Fruit fly (Drosophila melanogaster): ENCODE measurements around the gene RpL5.

The RpL5 gene

DNA sequence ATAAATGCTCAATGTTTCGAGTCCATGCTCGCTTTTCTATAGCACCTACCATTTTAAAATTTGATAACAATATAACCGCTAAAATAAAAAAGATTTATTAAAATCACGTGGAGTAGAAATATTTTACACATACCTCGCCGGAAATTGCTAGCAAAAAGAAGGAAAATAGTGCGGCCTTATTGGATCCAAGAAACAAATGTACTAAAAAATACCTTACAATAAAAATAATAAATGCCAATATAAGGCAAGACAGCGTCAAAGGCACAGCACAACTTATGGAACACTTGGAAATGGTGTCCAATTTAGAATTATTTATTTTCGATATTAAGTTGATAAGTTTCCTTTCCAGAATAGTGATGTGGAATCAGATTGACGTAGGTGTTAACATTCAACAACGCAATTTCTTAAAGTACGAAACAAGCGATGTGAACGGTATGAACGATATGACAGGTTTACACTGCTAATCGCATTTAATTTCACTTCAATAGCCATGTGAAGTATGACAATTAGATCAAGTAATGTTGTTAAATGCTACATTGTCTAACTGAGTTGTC, at the start of gene RpL5:
Gene RpL5, minus strand, starts transcription at position 397 of the 554 bp plus-strand sequence.
- TF ChIP-seq noc (tag; optimal IDR thresholded peaks at IDR 0.05): no peak

DNA sequence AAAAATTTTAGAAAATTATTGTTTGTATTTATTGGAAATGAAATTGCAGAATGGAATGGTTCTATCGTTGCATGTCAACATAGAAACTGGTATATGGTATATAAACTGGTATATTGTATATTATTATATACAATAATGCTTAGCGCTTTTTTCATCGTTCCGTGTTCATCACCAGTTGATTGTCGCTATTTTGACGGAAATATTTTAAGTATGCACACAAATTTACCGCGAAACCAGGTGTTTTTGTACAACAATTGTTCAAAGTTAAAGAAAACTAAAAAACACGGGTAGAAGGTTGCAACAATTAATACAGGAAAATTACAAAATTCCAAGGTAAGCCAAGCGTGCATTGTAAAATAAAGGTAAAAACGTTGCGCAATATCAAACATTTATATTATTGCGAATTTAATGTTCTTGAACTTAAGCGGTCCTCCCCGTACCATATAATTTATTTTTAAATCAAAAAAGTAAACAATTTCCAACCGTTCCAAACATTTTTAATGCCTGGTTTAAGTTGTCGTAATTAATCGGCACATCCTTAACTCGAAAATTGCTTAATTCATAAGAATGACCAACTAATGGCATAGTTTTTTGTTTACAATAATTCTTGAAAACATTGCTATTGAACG, 42.4 kb upstream of the RpL5 start, which contains the start of gene Slmap:
Gene Slmap, plus strand, starts transcription at position 153 of the 629 bp plus-strand sequence.
- TF ChIP-seq noc (tag; optimal IDR thresholded peaks at IDR 0.05): no peak

DNA sequence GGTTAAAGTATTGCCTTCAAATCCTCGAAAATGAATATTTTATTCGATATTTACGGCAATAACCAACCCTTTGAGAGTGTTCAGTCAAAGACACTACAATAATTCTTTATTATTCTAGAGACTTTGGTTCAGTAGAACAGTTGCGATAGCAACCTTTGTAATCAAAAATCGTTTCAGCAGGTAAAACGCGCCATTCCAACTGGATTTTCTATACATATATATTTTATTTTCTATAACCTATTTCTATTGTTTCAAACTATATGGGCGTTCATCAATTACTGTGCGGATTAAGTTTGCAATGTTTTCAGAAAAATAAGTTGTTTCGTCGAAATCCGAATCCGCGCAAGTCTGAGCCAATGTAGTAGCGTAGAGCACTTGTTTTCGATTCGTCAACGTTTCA, 41.2 kb upstream of the RpL5 start:
- no peak for TF ChIP-seq noc (tag; optimal IDR thresholded peaks at IDR 0.05)

DNA sequence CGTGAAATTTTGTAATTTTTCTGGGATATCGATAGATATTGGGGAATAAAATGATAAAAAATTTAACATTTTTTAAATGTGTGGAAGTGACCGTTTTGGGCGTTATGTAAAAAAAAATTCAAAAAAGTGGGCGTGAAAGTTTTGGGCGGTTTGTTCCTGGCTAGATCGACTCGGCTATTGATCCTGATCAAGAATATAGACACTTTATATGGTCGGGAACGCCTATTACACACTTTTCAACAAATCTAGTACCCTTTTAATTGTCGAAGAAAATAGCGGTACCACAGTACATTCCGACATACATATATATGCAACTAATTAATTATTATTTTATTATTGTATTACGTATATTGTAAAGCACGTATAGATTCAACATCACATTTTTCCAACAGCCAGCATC, 38.7 kb upstream of the RpL5 start:
- no peak for TF ChIP-seq noc (tag; optimal IDR thresholded peaks at IDR 0.05)

DNA sequence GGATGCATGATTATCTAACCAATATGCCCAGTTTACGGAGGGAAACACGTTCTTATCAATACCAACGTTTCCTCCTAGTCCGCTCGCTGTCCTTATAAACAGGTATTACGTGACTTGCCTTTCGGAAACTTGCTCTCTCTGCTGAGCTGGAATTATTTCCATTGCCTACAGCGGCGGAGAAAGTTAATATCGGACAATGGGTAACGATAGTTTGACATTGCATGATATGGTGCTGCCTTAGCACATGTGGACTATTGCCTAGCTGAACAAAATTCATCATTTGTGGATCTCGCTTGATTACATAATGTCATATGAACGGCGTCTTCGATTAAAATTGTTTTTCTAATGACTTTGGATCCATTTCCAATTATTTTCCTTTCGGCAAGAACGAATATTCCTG, 37.6 kb upstream of the RpL5 start:
- TF ChIP-seq noc (tag; optimal IDR thresholded peaks at IDR 0.05): no peak

DNA sequence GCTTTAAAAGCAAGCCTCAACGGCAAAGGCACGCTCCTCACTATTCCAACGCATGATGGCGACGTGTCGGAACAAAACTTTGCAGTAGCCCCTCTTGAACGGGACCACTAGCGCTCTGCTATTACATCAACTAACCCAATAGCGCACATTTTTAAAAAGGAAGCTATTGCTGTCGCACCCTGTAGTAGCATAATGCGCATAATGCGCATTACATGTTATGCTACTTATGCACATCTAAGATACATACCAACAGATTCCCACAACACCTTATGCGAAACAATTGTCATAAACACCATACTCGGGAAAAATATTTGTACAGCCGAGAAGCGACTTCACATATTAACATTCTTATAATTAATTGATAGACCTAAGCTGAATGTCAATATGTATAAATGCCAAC, 33.4 kb upstream of the RpL5 start:
- no peak for TF ChIP-seq noc (tag; optimal IDR thresholded peaks at IDR 0.05)

DNA sequence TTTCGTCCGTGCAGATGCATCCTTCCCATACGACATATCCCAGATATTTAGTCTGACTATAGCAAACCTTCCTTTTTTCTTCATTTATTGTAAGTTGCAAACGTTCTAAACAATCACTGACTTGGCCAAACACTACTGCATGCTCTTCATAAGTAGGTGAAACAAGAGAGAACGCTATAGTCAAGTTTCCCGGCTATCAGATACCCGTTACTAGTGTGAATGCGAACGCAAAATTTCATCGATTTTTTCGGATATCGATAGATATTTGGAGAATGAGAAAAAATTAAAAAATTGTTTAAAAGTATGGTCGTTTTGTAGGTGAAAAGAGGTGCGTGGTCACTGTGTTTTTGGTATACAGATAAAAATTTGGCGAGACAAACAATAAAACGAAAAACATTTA, 32.8 kb upstream of the RpL5 start:
- TF ChIP-seq noc (tag; optimal IDR thresholded peaks at IDR 0.05): no peak

DNA sequence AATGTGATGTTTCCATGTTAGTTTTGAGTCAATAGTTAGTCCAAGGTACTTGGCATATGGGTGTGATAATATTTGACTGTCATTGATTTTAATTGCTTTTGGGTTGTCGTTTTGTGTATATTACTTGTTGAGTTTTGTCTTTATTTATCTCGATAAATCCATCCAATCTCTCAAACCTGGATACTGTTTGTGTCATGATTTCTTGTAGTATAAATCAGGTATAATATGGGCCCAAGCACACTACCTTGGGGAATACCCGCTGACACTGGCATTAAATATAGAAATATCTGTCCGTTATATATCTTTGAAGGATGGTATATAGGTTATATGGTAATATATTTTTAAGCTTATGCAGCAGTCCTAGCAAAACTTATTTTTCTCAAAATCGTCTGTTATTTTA, 30.7 kb upstream of the RpL5 start:
- no peak for TF ChIP-seq noc (tag; optimal IDR thresholded peaks at IDR 0.05)

DNA sequence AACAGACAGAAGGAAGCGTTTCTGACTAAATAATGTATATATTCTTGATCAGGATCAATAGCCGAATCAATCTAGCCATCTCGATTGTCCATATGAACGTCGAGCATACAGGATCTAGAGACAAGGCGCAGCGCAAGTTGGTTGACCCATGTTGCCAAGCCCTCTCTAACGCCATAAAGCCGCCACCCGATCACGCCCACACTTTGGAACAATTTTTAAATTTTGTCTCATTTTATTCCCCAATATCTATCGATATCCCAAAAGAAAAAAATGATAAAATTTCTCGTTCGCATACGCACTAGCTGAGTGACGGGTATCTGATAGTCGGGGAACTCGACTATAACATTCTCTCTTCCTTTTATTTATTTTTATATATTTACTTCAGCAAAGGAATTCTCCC, 29.5 kb upstream of the RpL5 start:
- TF ChIP-seq noc (tag; optimal IDR thresholded peaks at IDR 0.05): no peak

DNA sequence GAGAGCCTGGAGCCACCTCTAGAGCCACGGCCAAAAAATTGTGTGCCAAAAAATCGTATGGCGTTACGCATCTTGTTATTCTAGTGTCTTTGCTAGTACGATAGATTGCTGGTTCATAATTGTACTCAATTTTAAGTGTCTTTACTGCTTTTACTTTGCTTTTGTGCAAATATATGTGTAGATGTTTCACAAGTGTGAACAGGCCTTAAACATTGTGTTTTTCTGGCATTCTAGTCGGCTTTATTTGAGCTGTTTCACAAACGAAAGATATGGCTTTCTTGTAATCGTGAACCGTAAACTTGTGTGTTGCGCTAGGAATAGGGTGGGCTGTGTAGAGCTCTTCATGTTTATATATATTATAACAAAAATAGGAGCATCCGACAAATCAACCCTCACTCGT, 13.4 kb upstream of the RpL5 start, which contains the start of gene CG17493:
Gene CG17493, plus strand, starts transcription at position 25 of the 400 bp plus-strand sequence.
- TF ChIP-seq noc (tag; optimal IDR thresholded peaks at IDR 0.05): no peak

DNA sequence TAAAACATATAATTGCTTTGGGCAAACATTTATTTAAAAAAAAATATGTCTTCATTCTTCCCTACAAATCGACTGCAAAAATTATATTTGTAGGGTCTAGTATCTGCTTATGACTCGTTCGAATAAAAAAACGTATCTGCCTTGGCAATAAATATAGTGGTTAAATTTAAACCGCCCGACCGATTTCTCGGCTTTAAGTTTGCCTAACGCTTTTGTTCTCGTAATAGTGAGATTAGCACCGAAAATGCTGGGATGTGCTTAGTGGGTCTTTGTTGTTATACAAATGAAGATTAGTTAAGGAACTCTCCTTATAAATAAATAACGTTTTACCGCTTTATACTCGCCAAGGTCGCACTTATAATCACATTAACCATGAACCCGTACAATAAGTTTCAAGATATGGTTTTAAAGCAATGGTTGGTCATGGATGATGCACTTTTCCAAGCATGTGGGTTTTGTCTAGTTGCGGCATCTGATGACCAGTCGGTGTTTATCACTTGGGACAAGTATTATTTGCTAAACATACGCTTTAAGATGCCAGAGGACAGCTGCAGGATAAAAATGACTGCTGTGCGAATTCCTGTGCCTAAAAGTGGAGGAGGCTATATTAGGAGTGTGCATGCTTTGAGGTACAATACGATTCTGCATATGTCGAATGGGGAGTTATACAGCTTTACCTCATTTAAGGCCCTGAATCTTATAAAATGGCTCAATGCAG, 1.4 kb upstream of the RpL5 start:
- TF ChIP-seq noc (tag; optimal IDR thresholded peaks at IDR 0.05): no peak

DNA sequence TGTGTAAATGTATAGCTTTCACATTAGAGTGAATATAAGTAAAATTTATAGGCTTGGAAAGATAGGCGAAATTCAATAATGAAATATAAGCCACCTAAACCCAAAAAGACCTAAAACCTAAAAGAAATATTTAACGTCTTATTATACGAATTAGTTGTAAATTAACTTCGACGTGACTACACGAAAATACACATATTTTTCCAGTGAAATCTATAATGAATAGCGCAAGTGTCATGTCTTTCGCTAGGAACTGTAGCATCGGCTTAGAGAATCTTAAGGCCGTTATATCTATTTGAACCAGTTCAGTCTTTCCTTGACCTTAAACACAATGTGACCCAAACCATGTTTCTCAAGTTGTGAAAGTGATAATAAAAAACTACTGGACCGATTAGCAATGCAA, 684 bp upstream of the RpL5 start, which contains the start of gene CG17490:
Gene CG17490, plus strand, starts transcription at position 301 of the 400 bp plus-strand sequence.
- no peak for TF ChIP-seq noc (tag; optimal IDR thresholded peaks at IDR 0.05)

All from whole organism, larva.